Fruit fly (Drosophila melanogaster): Measurements from ENCODE around the gene chas.
A peak's percentile ranks its signal among the peaks of the same experiment; 100 is the strongest.

The chas gene

DNA sequence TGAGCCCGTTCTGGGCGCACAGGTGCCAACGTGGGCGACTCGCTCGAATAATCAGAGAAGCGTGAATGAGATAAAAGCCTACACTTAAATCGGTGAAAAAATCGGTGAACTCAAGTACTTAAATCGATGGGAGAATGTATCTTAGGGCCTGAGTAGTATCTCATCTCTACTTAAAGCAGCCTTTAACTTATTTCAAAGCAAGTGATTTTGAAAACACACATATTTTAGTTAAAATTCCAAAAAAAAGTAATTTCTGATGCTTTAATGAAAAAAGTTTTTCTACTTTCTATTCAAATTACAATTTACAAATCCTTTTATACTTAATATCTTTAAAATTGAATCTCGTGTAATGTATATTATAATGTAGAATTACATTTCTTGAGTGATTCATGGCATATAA, 34.2 kb upstream of the chas start (continued):
- TF ChIP-seq CG2678 (tag; optimal IDR thresholded peaks at IDR 0.05): peak; percentile 27
- peak; percentile 1 for TF ChIP-seq CG9727 (GFP tag; optimal IDR thresholded peaks at IDR 0.05)
- no peak for TF ChIP-seq CG5245 (GFP tag; optimal IDR thresholded peaks at IDR 0.05)
- no peak for TF ChIP-seq Awh (GFP tag; IDR thresholded peaks at IDR 0.05)
- peak; percentile 15 for TF ChIP-seq Sox102F (GFP tag; optimal IDR thresholded peaks at IDR 0.05)
- no peak for TF ChIP-seq CG11695 (GFP tag; IDR thresholded peaks at IDR 0.05)
- TF ChIP-seq CG12942 (GFP tag; optimal IDR thresholded peaks at IDR 0.05): no peak
- TF ChIP-seq Stat92E (GFP tag; optimal IDR thresholded peaks at IDR 0.05): no peak
- peak; percentile 4 for TF ChIP-seq nmo (GFP tag; optimal IDR thresholded peaks at IDR 0.05)
- peak; percentile 35; the same call in 1 of the 2 replicates for TF ChIP-seq Xrp1 (GFP tag; IDR thresholded peaks at IDR 0.05)
- peak in 1 of 3 experiments; percentile 20 for TF ChIP-seq lola (GFP tag; optimal IDR thresholded peaks at IDR 0.05)
- peak; percentile 21 for TF ChIP-seq dmrt99B (tag; optimal IDR thresholded peaks at IDR 0.05)
- TF ChIP-seq CG17612 (GFP tag; IDR thresholded peaks at IDR 0.05): no peak
- TF ChIP-seq CoRest (tag; optimal IDR thresholded peaks at IDR 0.05): no peak
- TF ChIP-seq CG2712 (tag; optimal IDR thresholded peaks at IDR 0.05): peak; percentile 24

DNA sequence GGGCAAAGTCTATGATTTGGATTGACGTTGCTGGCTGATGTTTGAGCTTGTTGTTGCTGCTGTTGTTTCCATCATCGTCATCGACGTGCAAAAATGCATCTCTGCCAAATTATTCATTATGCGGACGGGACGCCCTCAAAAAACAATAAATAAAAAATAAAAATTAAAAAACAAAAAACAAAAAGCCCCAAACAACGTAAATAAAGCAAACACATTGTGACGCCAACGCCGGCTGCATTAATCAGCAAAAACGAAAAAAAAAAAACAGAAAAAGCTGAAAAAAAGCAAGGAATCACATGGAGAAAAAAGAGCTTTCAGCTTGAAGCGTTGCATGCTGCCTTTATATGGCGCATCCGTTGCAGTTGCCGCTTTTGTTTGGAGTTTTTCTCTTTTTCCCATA, 33.5 kb upstream of the chas start:
- TF ChIP-seq nom (GFP tag; optimal IDR thresholded peaks at IDR 0.05) (peak; percentile 68), kay (GFP tag; optimal IDR thresholded peaks at IDR 0.05) (no peak), Taf1 (GFP tag; IDR thresholded peaks at IDR 0.05) (no peak), CG3847 (GFP tag; IDR thresholded peaks at IDR 0.05) (no peak), sqz (GFP tag; optimal IDR thresholded peaks at IDR 0.05) (no peak), CG18764 (GFP tag; optimal IDR thresholded peaks at IDR 0.05) (no peak), CG12299 (tag; optimal IDR thresholded peaks at IDR 0.05) (no peak), CG6791 (GFP tag; IDR thresholded peaks at IDR 0.05; ENCODE audit: partially characterized antibody) (no peak)

- TF ChIP-seq ara (GFP tag; IDR thresholded peaks at IDR 0.05): no peak
- no peak for TF ChIP-seq odd (GFP tag; optimal IDR thresholded peaks at IDR 0.05)
- TF ChIP-seq CkIIα-i1 (GFP tag; IDR thresholded peaks at IDR 0.05): no peak
- TF ChIP-seq lab (GFP tag; optimal IDR thresholded peaks at IDR 0.05): peak; percentile 3
- 0 out of 3 replicates have a peak, but pooled peaks have one; percentile 29 for TF ChIP-seq zfh1 (GFP tag; IDR thresholded peaks at IDR 0.05)
- TF ChIP-seq caup (GFP tag; optimal IDR thresholded peaks at IDR 0.05; ENCODE audit: severe bottlenecking): no peak
- no peak for TF ChIP-seq CG8281 (tag; optimal IDR thresholded peaks at IDR 0.05)
- peak; percentile 16; the same call in 1 of the 2 replicates for TF ChIP-seq CG9932 (GFP tag; IDR thresholded peaks at IDR 0.05)
- TF ChIP-seq CG16815 (GFP tag; optimal IDR thresholded peaks at IDR 0.05): no peak
- no peak for TF ChIP-seq CG17802 (tag; optimal IDR thresholded peaks at IDR 0.05)
- TF ChIP-seq CG4404 (GFP tag; IDR thresholded peaks at IDR 0.05): no peak
- TF ChIP-seq row (GFP tag; IDR thresholded peaks at IDR 0.05): peak; percentile 32; the same call in 1 of the 3 replicates
- TF ChIP-seq hkb (optimal IDR thresholded peaks at IDR 0.05): no peak
- TF ChIP-seq hkb (GFP tag; IDR thresholded peaks at IDR 0.05): 0 out of 2 replicates have a peak, but pooled peaks have one; percentile 12
- peak; percentile 13 for TF ChIP-seq Sox100B (GFP tag; optimal IDR thresholded peaks at IDR 0.05)
- TF ChIP-seq CG14860 (GFP tag; IDR thresholded peaks at IDR 0.05; ENCODE audit: partially characterized antibody): no peak
- peak; percentile 26; the same call in 1 of the 2 replicates for TF ChIP-seq Drgx (GFP tag; IDR thresholded peaks at IDR 0.05)
- TF ChIP-seq sima (GFP tag; optimal IDR thresholded peaks at IDR 0.05): no peak
- TF ChIP-seq Dip2 (GFP tag; IDR thresholded peaks at IDR 0.05): no peak
- no peak for TF ChIP-seq CG34376 (GFP tag; optimal IDR thresholded peaks at IDR 0.05)
- TF ChIP-seq ash1 (GFP tag; optimal IDR thresholded peaks at IDR 0.05): no peak
- 0 out of 2 replicates have a peak, but pooled peaks have one; percentile 15 for TF ChIP-seq CG6689 (GFP tag; IDR thresholded peaks at IDR 0.05)
- TF ChIP-seq CG16813 (GFP tag; IDR thresholded peaks at IDR 0.05; ENCODE audit: partially characterized antibody): no peak
- no peak for TF ChIP-seq NFAT (GFP tag; IDR thresholded peaks at IDR 0.05)
- peak; percentile 31 for TF ChIP-seq CG11504 (tag; optimal IDR thresholded peaks at IDR 0.05)
- TF ChIP-seq ind (GFP tag; optimal IDR thresholded peaks at IDR 0.05): no peak
These were observed 29.8 kb upstream of the chas start for dm6 chrX:17728338-17728737.

All from whole organism, embryonic.